Worm (Caenorhabditis elegans): ENCODE data around the gene srh-61.

DNA sequence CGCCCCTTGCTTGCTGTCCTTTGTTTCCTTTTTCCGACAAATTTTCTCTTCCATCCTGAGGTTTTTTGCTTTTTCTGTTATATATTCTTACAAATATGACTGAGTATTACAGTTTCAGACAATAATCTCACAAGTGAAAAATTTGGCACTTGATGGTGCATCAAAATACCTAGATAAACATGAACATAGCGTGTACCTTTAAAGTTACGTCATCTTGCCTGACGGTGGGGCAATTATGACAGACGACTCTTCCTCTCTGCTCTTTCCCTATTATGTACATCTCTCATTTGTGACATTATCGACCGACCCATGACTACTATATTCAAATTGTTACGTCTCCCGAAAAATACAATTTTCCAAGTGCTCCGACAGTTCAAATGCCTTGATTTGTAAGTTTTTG lies 33.6 kb downstream of the srh-61 start, which contains the start of gene fbxb-102:
- no peak for TF ChIP-seq nhr-11 (tag; optimal IDR thresholded peaks at IDR 0.05)
- no peak for TF ChIP-seq ceh-82 (tag; optimal IDR thresholded peaks at IDR 0.05)
- no peak for TF ChIP-seq blmp-1 (tag; optimal IDR thresholded peaks at IDR 0.05; ENCODE audit: insufficient read depth)
- no peak for TF ChIP-seq mbf-1 (tag; optimal IDR thresholded peaks at IDR 0.05)
- TF ChIP-seq lin-11 (tag; optimal IDR thresholded peaks at IDR 0.05) = no peak
- TF ChIP-seq unc-39 (tag; optimal IDR thresholded peaks at IDR 0.05) = no peak
- TF ChIP-seq C34F6.9 (tag; optimal IDR thresholded peaks at IDR 0.05) = no peak
- TF ChIP-seq ztf-1 (GFP tag; conservative IDR thresholded peaks at IDR 0.05) = no peak
- TF ChIP-seq elt-3 (tag; optimal IDR thresholded peaks at IDR 0.05) = no peak
- TF ChIP-seq egl-27 (tag; optimal IDR thresholded peaks at IDR 0.05) = no peak
- TF ChIP-seq skn-1 (tag; optimal IDR thresholded peaks at IDR 0.05) = no peak
- TF ChIP-seq lsy-2 (tag; optimal IDR thresholded peaks at IDR 0.05) = no peak

All from whole organism, L2 larva.